Fruit fly (Drosophila melanogaster) S2 (cell line): ENCODE data around the gene Cyfip.

Source experiments
- CG8478 ChIP-seq: fragments of >200 bp; optimal IDR thresholded peaks from 2 replicates; lab custom pipeline; 2018
- CTCF ChIP-seq, 2 experiments: fragments of >200 bp; optimal IDR thresholded peaks; 2 replicates each; lab custom pipeline; 2018

dm6 chr3R:15371833-15372232 lies 38.8 kb downstream of the Cyfip start, which contains the start of the genes Ccm3 and CG6136:
- peak in 1 of 2 experiments; percentile 2 for TF ChIP-seq CTCF (optimal IDR thresholded peaks at IDR 0.05; lab: Kevin White, UChicago)
- TF ChIP-seq CG8478 (lab: Kevin White, UChicago) = no peak
